Fruit fly (Drosophila melanogaster) whole organism, embryonic: ENCODE results near the gene beag.

Experiments
- CG1024 ChIP-seq: fragments of 200-800 bp; sonication (Bioruptor generic); IDR thresholded peaks from 2 replicates; pipeline ENCODE4 v1.3.6; 2022; ENCODE audit warnings: missing biosample characterization, missing genetic modification characterization
- CG10431 ChIP-seq: fragments of 200-800 bp; sonication (Bioruptor generic); optimal IDR thresholded peaks from 3 replicates; lab custom pipeline; 2018; ENCODE audit warnings: missing biosample characterization, mild to moderate bottlenecking, missing genetic modification characterization
- CG12299 ChIP-seq: fragments of 200-800 bp; sonication (Bioruptor generic); optimal IDR thresholded peaks from 2 replicates; lab custom pipeline; 2018; ENCODE audit warnings: missing biosample characterization, mild to moderate bottlenecking, missing genetic modification characterization
- CG1233 ChIP-seq: fragments of 200-800 bp; sonication (Bioruptor generic); optimal IDR thresholded peaks from 4 replicates; lab custom pipeline; 2018; ENCODE audit warnings: missing biosample characterization, mild to moderate bottlenecking, missing genetic modification characterization
- CG12659 ChIP-seq: fragments of 200-800 bp; sonication (Bioruptor generic); optimal IDR thresholded peaks from 3 replicates; lab custom pipeline; 2017; ENCODE audit warnings: mild to moderate bottlenecking, missing biosample characterization, missing genetic modification reagents, missing genetic modification characterization
- CG13894 ChIP-seq: fragments of 200-800 bp; sonication (Bioruptor generic); optimal IDR thresholded peaks from 3 replicates; lab custom pipeline; 2018; ENCODE audit warnings: missing biosample characterization, mild to moderate bottlenecking, missing genetic modification characterization, moderate library complexity
- CG14050 ChIP-seq: fragments of 200-800 bp; sonication (Bioruptor generic); IDR thresholded peaks from 3 replicates; pipeline ENCODE4 v1.3.6; 2022; ENCODE audit warnings: missing biosample characterization, missing genetic modification characterization
- CG14441 ChIP-seq: fragments of 200-800 bp; sonication (Bioruptor generic); IDR thresholded peaks from 2 replicates; pipeline ENCODE4 v1.3.6; 2022; ENCODE audit warnings: missing biosample characterization, missing genetic modification characterization
- CG15479 ChIP-seq: fragments of 200-800 bp; sonication (Bioruptor generic); optimal IDR thresholded peaks from 3 replicates; lab custom pipeline; 2019; ENCODE audit warnings: missing biosample characterization, mild to moderate bottlenecking, missing genetic modification characterization, moderate library complexity
- CG1647 ChIP-seq: fragments of 200-800 bp; sonication (Bioruptor generic); optimal IDR thresholded peaks from 3 replicates; lab custom pipeline; 2016; ENCODE audit warnings: missing biosample characterization, missing genetic modification characterization
- CG17829 ChIP-seq: fragments of 200-800 bp; optimal IDR thresholded peaks from 2 replicates; lab custom pipeline; 2019; ENCODE audit warnings: missing biosample characterization, mild to moderate bottlenecking, missing genetic modification characterization, moderate library complexity
- CG18011 ChIP-seq: fragments of 200-800 bp; sonication (Bioruptor generic); optimal IDR thresholded peaks from 2 replicates; lab custom pipeline; 2017; ENCODE audit warnings: missing biosample characterization, missing genetic modification characterization, mild to moderate bottlenecking, moderate library complexity, missing genotype
- CG2129 ChIP-seq: fragments of 200-800 bp; sonication (Bioruptor generic); IDR thresholded peaks from 2 replicates; pipeline ENCODE4 v1.3.6; 2022; ENCODE audit warnings: missing biosample characterization, missing genetic modification characterization; ENCODE audit not compliant: partially characterized antibody
- CG2712 ChIP-seq: fragments of 200-800 bp; optimal IDR thresholded peaks from 3 replicates; lab custom pipeline; 2019; ENCODE audit warnings: missing biosample characterization, mild to moderate bottlenecking, missing genetic modification characterization, moderate library complexity
- CG3407 ChIP-seq: fragments of 200-800 bp; sonication (Bioruptor generic); optimal IDR thresholded peaks from 2 replicates; lab custom pipeline; 2018; ENCODE audit warnings: missing biosample characterization, mild to moderate bottlenecking, missing genetic modification characterization
- CG43689 ChIP-seq: fragments of 200-800 bp; sonication (Bioruptor generic); IDR thresholded peaks from 2 replicates; pipeline ENCODE4 v1.3.6; 2022; ENCODE audit warnings: missing biosample characterization, missing genetic modification characterization
- CG4854 ChIP-seq: fragments of 200-800 bp; sonication (Bioruptor generic); optimal IDR thresholded peaks from 2 replicates; lab custom pipeline; 2016; ENCODE audit warnings: missing biosample characterization, missing genetic modification characterization, inconsistent platforms
- CG6272 ChIP-seq: fragments of 200-800 bp; sonication (Bioruptor generic); IDR thresholded peaks from 2 replicates; pipeline ENCODE4 v1.3.6; 2022; ENCODE audit warnings: missing biosample characterization, missing genetic modification characterization
- CG6765 ChIP-seq: fragments of 200-800 bp; sonication (Bioruptor generic); optimal IDR thresholded peaks from 3 replicates; lab custom pipeline; 2017; ENCODE audit warnings: missing biosample characterization, mild to moderate bottlenecking, missing genetic modification characterization
- CG6854 ChIP-seq: fragments of 200-800 bp; sonication (Bioruptor generic); optimal IDR thresholded peaks from 3 replicates; lab custom pipeline; 2017; ENCODE audit warnings: missing biosample characterization, mild to moderate bottlenecking, missing genetic modification characterization
- CG7357 ChIP-seq: fragments of 200-800 bp; sonication (Bioruptor generic); IDR thresholded peaks from 3 replicates; pipeline ENCODE4 v1.3.6; 2022; ENCODE audit warnings: missing biosample characterization, missing genetic modification characterization
- Dbx ChIP-seq: fragments of 200-800 bp; sonication (Bioruptor generic); IDR thresholded peaks from 3 replicates; pipeline ENCODE4 v1.3.6; 2022; ENCODE audit warnings: missing biosample characterization, missing genetic modification characterization
- Doc2 ChIP-seq: fragments of 200-800 bp; sonication (Bioruptor generic); IDR thresholded peaks from 2 replicates; pipeline ENCODE4 v1.3.6; 2022; ENCODE audit warnings: missing biosample characterization, missing genetic modification characterization
- Ets65A ChIP-seq: fragments of 200-800 bp; sonication (Bioruptor generic); peaks from one replicate; lab custom pipeline; 2016; ENCODE audit warnings: missing biosample characterization, missing genetic modification characterization
- Mrtf ChIP-seq: fragments of 200-800 bp; sonication (Bioruptor generic); IDR thresholded peaks from 3 replicates; pipeline ENCODE4 v1.3.6; 2022; ENCODE audit warnings: missing biosample characterization, missing genetic modification characterization
- NK7.1 ChIP-seq: fragments of 200-800 bp; sonication (Bioruptor generic); optimal IDR thresholded peaks from 3 replicates; lab custom pipeline; 2016; ENCODE audit warnings: missing biosample characterization, missing genetic modification characterization
- PHDP ChIP-seq: fragments of 200-800 bp; sonication (Bioruptor generic); optimal IDR thresholded peaks from 3 replicates; lab custom pipeline; 2018; ENCODE audit warnings: missing biosample characterization, mild to moderate bottlenecking, missing genetic modification characterization, moderate library complexity
- Xbp1 ChIP-seq: fragments of 200-800 bp; sonication (Bioruptor generic); optimal IDR thresholded peaks from 3 replicates; lab custom pipeline; 2016; ENCODE audit warnings: missing biosample characterization, mild to moderate bottlenecking, missing genetic modification characterization
- ara ChIP-seq: fragments of 200-800 bp; sonication (Bioruptor generic); IDR thresholded peaks from 2 replicates; pipeline ENCODE4 v1.3.6; 2022; ENCODE audit warnings: missing biosample characterization, missing genetic modification characterization
- bab2 ChIP-seq: fragments of 200-800 bp; sonication (Bioruptor generic); optimal IDR thresholded peaks from 2 replicates; lab custom pipeline; 2016; ENCODE audit warnings: missing biosample characterization, missing genetic modification characterization
- cato ChIP-seq: fragments of 200-800 bp; sonication (Bioruptor generic); optimal IDR thresholded peaks from 2 replicates; lab custom pipeline; 2016; ENCODE audit warnings: missing biosample characterization, missing genetic modification characterization, borderline replicate concordance
- crp ChIP-seq, 2 experiments: fragments of 200-800 bp; sonication (Bioruptor generic); optimal IDR thresholded peaks; 2 replicates in 1 of 2; 3 replicates in 1 of 2; lab custom pipeline; 2017; ENCODE audit warnings: missing biosample characterization in 2 of 2, missing genetic modification characterization in 2 of 2, mild to moderate bottlenecking in 1 of 2, moderate library complexity in 1 of 2
- disco-r ChIP-seq: fragments of 200-800 bp; sonication (Bioruptor generic); optimal IDR thresholded peaks from 2 replicates; lab custom pipeline; 2016; ENCODE audit warnings: missing biosample characterization, missing genetic modification characterization
- dpn ChIP-seq, 2 experiments: fragments of 200-800 bp; sonication (Bioruptor generic); optimal IDR thresholded peaks; 3 replicates each; lab custom pipeline; 2016; ENCODE audit warnings: missing biosample characterization in 2 of 2, missing genetic modification characterization in 2 of 2
- fd64A ChIP-seq: fragments of 200-800 bp; sonication (Bioruptor generic); optimal IDR thresholded peaks from 3 replicates; lab custom pipeline; 2018; ENCODE audit warnings: missing biosample characterization, mild to moderate bottlenecking, missing genetic modification characterization
- gem ChIP-seq: fragments of 200-800 bp; sonication (Bioruptor generic); optimal IDR thresholded peaks from 2 replicates; lab custom pipeline; 2019; ENCODE audit warnings: missing biosample characterization, mild to moderate bottlenecking, missing genetic modification characterization, moderate library complexity
- grn ChIP-seq: fragments of 200-800 bp; sonication (Bioruptor generic); optimal IDR thresholded peaks from 3 replicates; lab custom pipeline; 2017; ENCODE audit warnings: missing biosample characterization, missing genetic modification characterization
- kah ChIP-seq: fragments of 200-800 bp; sonication (Bioruptor generic); optimal IDR thresholded peaks from 2 replicates; lab custom pipeline; 2018; ENCODE audit warnings: missing biosample characterization, mild to moderate bottlenecking, missing genetic modification characterization
- lilli ChIP-seq: fragments of 200-800 bp; sonication (Bioruptor generic); optimal IDR thresholded peaks from 3 replicates; lab custom pipeline; 2016; ENCODE audit warnings: missing biosample characterization, missing genetic modification characterization
- pb ChIP-seq: fragments of 200-800 bp; sonication (Bioruptor generic); optimal IDR thresholded peaks from 3 replicates; lab custom pipeline; 2016; ENCODE audit warnings: missing biosample characterization, missing genetic modification characterization
- pros ChIP-seq: fragments of 200-800 bp; sonication (Bioruptor generic); optimal IDR thresholded peaks from 3 replicates; lab custom pipeline; 2019; ENCODE audit warnings: missing biosample characterization, mild to moderate bottlenecking, missing genetic modification characterization, moderate library complexity
- pum ChIP-seq: fragments of 200-800 bp; sonication (Bioruptor generic); optimal IDR thresholded peaks from 2 replicates; lab custom pipeline; 2016; ENCODE audit warnings: missing biosample characterization, missing genetic modification characterization
- scrt ChIP-seq: fragments of 200-800 bp; sonication (Bioruptor generic); optimal IDR thresholded peaks from 2 replicates; lab custom pipeline; 2018; ENCODE audit warnings: missing biosample characterization, mild to moderate bottlenecking, missing genetic modification characterization, moderate library complexity
- seq ChIP-seq: fragments of 200-800 bp; sonication (Bioruptor generic); IDR thresholded peaks from 2 replicates; pipeline ENCODE4 v1.3.6; 2022; ENCODE audit warnings: missing biosample characterization, missing genetic modification characterization
- sima ChIP-seq: fragments of 200-800 bp; sonication (Bioruptor generic); optimal IDR thresholded peaks from 2 replicates; lab custom pipeline; 2016; ENCODE audit warnings: missing biosample characterization, missing genetic modification characterization
- tap ChIP-seq: fragments of 200-800 bp; optimal IDR thresholded peaks from 3 replicates; lab custom pipeline; 2019; ENCODE audit warnings: missing biosample characterization, mild to moderate bottlenecking, missing genetic modification characterization, moderate library complexity
- wdn ChIP-seq: fragments of 200-800 bp; sonication (Bioruptor generic); IDR thresholded peaks from 2 replicates; pipeline ENCODE4 v1.3.6; 2022; ENCODE audit warnings: missing biosample characterization, missing genetic modification characterization
- wek ChIP-seq: fragments of 200-800 bp; sonication (Bioruptor generic); optimal IDR thresholded peaks from 3 replicates; lab custom pipeline; 2018; ENCODE audit warnings: missing biosample characterization, mild to moderate bottlenecking, missing genetic modification characterization, moderate library complexity

beag gene

dm6 chr3R:9055119-9056105, 9.5 kb downstream of the beag start (continued):
- TF ChIP-seq CG14050 (GFP tag; lab: Robert Waterston, UW) (no peak), gem (tag; lab: Kevin White, UChicago) (peak; percentile 97), Dbx (GFP tag; lab: Robert Waterston, UW) (no peak), CG15479 (GFP tag; lab: Kevin White, UChicago) (no peak), CG4854 (GFP tag; lab: Kevin White, UChicago) (peak; percentile 86), CG43689 (GFP tag; lab: Robert Waterston, UW) (no peak), grn (peak; percentile 51), CG17829 (tag; lab: Kevin White, UChicago) (peak; percentile 94), tap (peak; percentile 96), dpn (GFP tag; optimal IDR thresholded peaks at IDR 0.05; lab: Kevin White, UChicago) (peak; percentile 85 to 92), CG6854 (GFP tag; lab: Kevin White, UChicago) (peak; percentile 93), CG3407 (GFP tag; lab: Kevin White, UChicago) (peak; percentile 83), ara (GFP tag; lab: Robert Waterston, UW) (no peak), pros (GFP tag; lab: Kevin White, UChicago) (no peak), cato (GFP tag; lab: Kevin White, UChicago) (peak; percentile 80), Mrtf (GFP tag; lab: Robert Waterston, UW) (no peak), crp (GFP tag; optimal IDR thresholded peaks at IDR 0.05; lab: Kevin White, UChicago) (peak in 1 of 2 experiments; percentile 47), scrt (peak; percentile 94), wdn (GFP tag; lab: Robert Waterston, UW) (no peak), Doc2 (GFP tag; lab: Robert Waterston, UW) (no peak), CG12659 (GFP tag; lab: Kevin White, UChicago) (peak; percentile 92), CG6272 (peak; percentile 81), pum (peak; percentile 61), CG1024 (GFP tag; lab: Robert Waterston, UW) (no peak), wek (GFP tag; lab: Kevin White, UChicago) (peak; percentile 50), CG12299 (tag; lab: Kevin White, UChicago) (peak; percentile 93), CG1647 (GFP tag; lab: Kevin White, UChicago) (peak; percentile 31), PHDP (peak; percentile 97), sima (GFP tag; lab: Kevin White, UChicago) (peak; percentile 77), bab2 (GFP tag; lab: Kevin White, UChicago) (peak; percentile 85), CG6765 (peak; percentile 89), CG7357 (GFP tag; lab: Robert Waterston, UW) (peak; percentile 82), seq (GFP tag; lab: Robert Waterston, UW) (no peak), pb (GFP tag; lab: Kevin White, UChicago) (peak; percentile 81), CG10431 (peak; percentile 80), CG13894 (peak; percentile 91), CG18011 (GFP tag; lab: Kevin White, UChicago) (peak; percentile 79), Ets65A (GFP tag; lab: Kevin White, UChicago) (peak; percentile 98), CG1233 (peak; percentile 91), CG14441 (GFP tag; lab: Robert Waterston, UW) (no peak), disco-r (GFP tag; lab: Kevin White, UChicago) (peak; percentile 67), kah (GFP tag; lab: Kevin White, UChicago) (peak; percentile 89), NK7.1 (GFP tag; lab: Kevin White, UChicago) (peak; percentile 37), CG2129 (GFP tag; lab: Robert Waterston, UW) (no peak), lilli (peak; percentile 90), Xbp1 (GFP tag; lab: Kevin White, UChicago) (peak; percentile 92), CG2712 (tag; lab: Kevin White, UChicago) (peak; percentile 95), fd64A (GFP tag; lab: Kevin White, UChicago) (peak; percentile 77)
